Worm (Caenorhabditis elegans) whole organism, L1 larva: ENCODE data around the gene nlp-82.

Experiments
- C04F5.9 ChIP-seq: sonication (generic microtip); optimal IDR thresholded peaks from 2 replicates; lab custom pipeline; 2016; ENCODE audit warnings: missing genetic modification characterization, missing compliant biosample characterization
- ama-1 ChIP-seq: fragments of 150-350 bp; optimal IDR thresholded peaks from 2 replicates; lab custom pipeline; 2014
- blmp-1 ChIP-seq: fragments of 150-350 bp; optimal IDR thresholded peaks from 2 replicates; lab custom pipeline; 2014; ENCODE audit warnings: missing biosample characterization, missing genetic modification characterization
- elt-3 ChIP-seq, 6 experiments: fragments of 150-350 bp in 1 of 6; sonication (generic microtip); optimal IDR thresholded peaks; 2 replicates each; lab custom pipeline; 2017 to 2018; ENCODE audit warnings: missing biosample characterization in 6 of 6, missing genetic modification characterization in 6 of 6, inconsistent platforms in 1 of 6
- jun-1 ChIP-seq: fragments of 150-350 bp; optimal IDR thresholded peaks from 2 replicates; lab custom pipeline; 2014; ENCODE audit warnings: missing biosample characterization, missing genetic modification reagents, missing genetic modification characterization
- mdl-1 ChIP-seq, 2 experiments: fragments of 150-350 bp; optimal IDR thresholded peaks; 2 replicates each; lab custom pipeline; 2014 to 2017; ENCODE audit warnings: missing biosample characterization in 2 of 2, missing genetic modification characterization in 2 of 2, inconsistent platforms in 1 of 2
- nhr-12 ChIP-seq: sonication (generic microtip); optimal IDR thresholded peaks from 2 replicates; lab custom pipeline; 2017; ENCODE audit warnings: missing biosample characterization, missing genetic modification characterization
- nhr-28 ChIP-seq: fragments of 150-350 bp; optimal IDR thresholded peaks from 2 replicates; lab custom pipeline; 2014; ENCODE audit warnings: missing biosample characterization, missing genetic modification characterization
- nhr-76 ChIP-seq: sonication (generic microtip); optimal IDR thresholded peaks from 2 replicates; lab custom pipeline; 2017; ENCODE audit warnings: missing biosample characterization, missing genetic modification characterization
- sox-4 ChIP-seq: sonication (generic microtip); optimal IDR thresholded peaks from 2 replicates; lab custom pipeline; 2016; ENCODE audit warnings: missing genetic modification characterization, missing compliant biosample characterization
- sptf-1 ChIP-seq: fragments of 150-350 bp; optimal IDR thresholded peaks from 2 replicates; lab custom pipeline; 2014; ENCODE audit warnings: missing biosample characterization, missing genetic modification characterization
- ztf-11 ChIP-seq, 2 experiments: sonication (generic microtip); optimal IDR thresholded peaks; 2 replicates each; lab custom pipeline; 2016 to 2017; ENCODE audit warnings: missing genetic modification characterization in 2 of 2, missing biosample characterization in 1 of 2, missing compliant biosample characterization in 1 of 2

DNA sequence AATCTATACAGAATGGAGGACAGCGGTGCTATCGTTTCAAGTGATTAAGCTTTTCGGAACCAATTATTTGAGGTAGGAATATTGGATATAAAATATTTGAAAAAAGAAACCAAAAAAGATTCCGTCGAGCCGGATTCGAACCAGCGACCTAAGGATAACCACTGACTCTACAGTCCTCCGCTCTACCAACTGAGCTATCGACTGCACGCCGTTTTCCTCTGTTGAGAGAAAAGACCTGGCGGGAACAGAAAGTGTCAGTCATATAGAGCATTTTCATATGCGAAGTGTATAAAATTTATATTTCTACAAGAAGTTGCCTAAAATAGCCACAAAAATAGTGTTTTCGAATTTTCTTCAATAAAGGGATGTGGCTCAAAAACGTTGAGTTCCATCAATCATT, 42.4 kb downstream of the nlp-82 start:
- TF ChIP-seq elt-3 (tag; optimal IDR thresholded peaks at IDR 0.05; lab: Kevin White, UChicago) (no peak), sox-4 (no peak), blmp-1 (tag; lab: Kevin White, UChicago) (no peak), sptf-1 (tag; lab: Kevin White, UChicago) (no peak), jun-1 (no peak), nhr-28 (tag; lab: Kevin White, UChicago) (no peak), nhr-76 (no peak), mdl-1 (tag; optimal IDR thresholded peaks at IDR 0.05; lab: Kevin White, UChicago) (no peak), C04F5.9 (tag; lab: Kevin White, UChicago) (no peak), nhr-12 (tag; lab: Kevin White, UChicago) (no peak), ama-1 (lab: Kevin White, UChicago) (no peak), ztf-11 (tag; optimal IDR thresholded peaks at IDR 0.05; lab: Kevin White, UChicago) (no peak)
